Fruit fly (Drosophila melanogaster): Measurements from ENCODE around the gene PDZ-GEF.

PDZ-GEF gene

DNA sequence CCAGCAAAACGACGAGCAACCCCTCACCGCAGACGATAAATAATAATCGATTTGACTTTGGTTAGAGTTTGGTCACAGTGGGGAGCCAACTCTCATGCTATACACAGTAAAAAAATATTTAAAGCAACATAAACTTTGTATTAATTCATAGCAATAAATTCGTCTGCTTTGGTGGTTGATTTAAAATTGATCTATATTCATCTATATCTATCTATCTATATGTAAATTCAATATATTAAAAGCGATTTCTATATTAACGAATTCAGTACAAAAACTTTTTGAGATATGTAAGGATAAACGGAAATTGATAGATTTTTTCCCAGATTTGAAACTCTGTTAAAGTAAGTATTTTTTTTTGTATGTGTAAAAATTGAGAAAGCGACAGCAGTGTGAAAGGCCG is 13.7 kb upstream of the PDZ-GEF start (continued):
- TF ChIP-seq Ptx1 (GFP tag; IDR thresholded peaks at IDR 0.05) = 0 out of 2 replicates have a peak, but pooled peaks have one; percentile 14
- TF ChIP-seq BtbVII (GFP tag; optimal IDR thresholded peaks at IDR 0.05) = no peak
- TF ChIP-seq nau (GFP tag; optimal IDR thresholded peaks at IDR 0.05) = no peak
- TF ChIP-seq CG15269 (tag; optimal IDR thresholded peaks at IDR 0.05) = peak; percentile 5
- TF ChIP-seq CG13287 (GFP tag; IDR thresholded peaks at IDR 0.05; ENCODE audit: partially characterized antibody) = no peak
- TF ChIP-seq CG31365 (tag; optimal IDR thresholded peaks at IDR 0.05) = no peak
- no peak for TF ChIP-seq Med (GFP tag)
- peak; percentile 66; the same call in 2 of the 3 replicates for TF ChIP-seq CG17361 (GFP tag; IDR thresholded peaks at IDR 0.05)
- peak; percentile 57 for TF ChIP-seq lab (GFP tag; optimal IDR thresholded peaks at IDR 0.05)
- no peak for TF ChIP-seq CG10147 (GFP tag; optimal IDR thresholded peaks at IDR 0.05)
- no peak for TF ChIP-seq CG17385 (GFP tag; optimal IDR thresholded peaks at IDR 0.05)
- TF ChIP-seq Dref (GFP tag; IDR thresholded peaks at IDR 0.05) = no peak
- TF ChIP-seq dimm (GFP tag; IDR thresholded peaks at IDR 0.05) = no peak
- no peak for TF ChIP-seq CG18011 (GFP tag; optimal IDR thresholded peaks at IDR 0.05)
- TF ChIP-seq CG4282 (GFP tag; optimal IDR thresholded peaks at IDR 0.05) = no peak
- TF ChIP-seq CG6791 (GFP tag; IDR thresholded peaks at IDR 0.05; ENCODE audit: partially characterized antibody) = no peak
- TF ChIP-seq CG18599 (GFP tag; optimal IDR thresholded peaks at IDR 0.05) = peak; percentile 70
- TF ChIP-seq CG13296 (GFP tag; optimal IDR thresholded peaks at IDR 0.05) = peak; percentile 11
- no peak for TF ChIP-seq tin (GFP tag; optimal IDR thresholded peaks at IDR 0.05)
- no peak for TF ChIP-seq CG13894 (tag; optimal IDR thresholded peaks at IDR 0.05)
- no peak for TF ChIP-seq CG13775 (GFP tag; optimal IDR thresholded peaks at IDR 0.05)
- TF ChIP-seq Opbp (GFP tag; IDR thresholded peaks at IDR 0.05; ENCODE audit: partially characterized antibody) = no peak
- no peak for TF ChIP-seq E2f2 (GFP tag; IDR thresholded peaks at IDR 0.05)
- no peak for TF ChIP-seq CG30020 (tag; optimal IDR thresholded peaks at IDR 0.05)
- no peak for TF ChIP-seq bowl (GFP tag; IDR thresholded peaks at IDR 0.05)
- no peak for TF ChIP-seq CG17912 (GFP tag; optimal IDR thresholded peaks at IDR 0.05)
- TF ChIP-seq CG7987 (GFP tag; optimal IDR thresholded peaks at IDR 0.05) = no peak
- no peak for TF ChIP-seq CG11696 (GFP tag; IDR thresholded peaks at IDR 0.05)
- TF ChIP-seq CG11695 (GFP tag; IDR thresholded peaks at IDR 0.05) = no peak
- no peak for TF ChIP-seq disco-r (GFP tag; optimal IDR thresholded peaks at IDR 0.05)
- TF ChIP-seq sima (GFP tag; optimal IDR thresholded peaks at IDR 0.05) = no peak
- TF ChIP-seq sqz (GFP tag; optimal IDR thresholded peaks at IDR 0.05) = no peak
- no peak for TF ChIP-seq D19B (GFP tag; optimal IDR thresholded peaks at IDR 0.05)
- TF ChIP-seq Kr (GFP tag; optimal IDR thresholded peaks at IDR 0.05) = no peak
- peak; percentile 10 for TF ChIP-seq Sox102F (GFP tag; optimal IDR thresholded peaks at IDR 0.05)
- no peak for TF ChIP-seq CG5180 (GFP tag; optimal IDR thresholded peaks at IDR 0.05)
- no peak for TF ChIP-seq Hmr (GFP tag; optimal IDR thresholded peaks at IDR 0.05)
- no peak for TF ChIP-seq CG2129 (GFP tag; IDR thresholded peaks at IDR 0.05; ENCODE audit: partially characterized antibody)
- no peak for TF ChIP-seq bcd (GFP tag; optimal IDR thresholded peaks at IDR 0.05)
- no peak for TF ChIP-seq kay (GFP tag; optimal IDR thresholded peaks at IDR 0.05)
- no peak for TF ChIP-seq ewg (GFP tag; optimal IDR thresholded peaks at IDR 0.05)
- TF ChIP-seq CG4730 (GFP tag; IDR thresholded peaks at IDR 0.05) = no peak
- no peak for TF ChIP-seq HmgZ (tag; optimal IDR thresholded peaks at IDR 0.05)
- TF ChIP-seq CG15479 (GFP tag; optimal IDR thresholded peaks at IDR 0.05) = no peak
- TF ChIP-seq lov (optimal IDR thresholded peaks at IDR 0.05) = no peak
- TF ChIP-seq lov (GFP tag; IDR thresholded peaks at IDR 0.05) = no peak
- TF ChIP-seq CG11504 (tag; optimal IDR thresholded peaks at IDR 0.05) = peak; percentile 50
- no peak for TF ChIP-seq danr (GFP tag; IDR thresholded peaks at IDR 0.05)
- no peak for TF ChIP-seq en (GFP tag; optimal IDR thresholded peaks at IDR 0.05)

Data from whole organism, embryonic.